Worm (Caenorhabditis elegans): Measurements from ENCODE around the gene hyls-1.

- TF ChIP-seq nhr-111 (GFP tag; optimal IDR thresholded peaks at IDR 0.05) (no peak), dmd-9 (GFP tag; IDR thresholded peaks at IDR 0.05) (no peak), R02D3.7 (tag; optimal IDR thresholded peaks at IDR 0.05) (no peak), unc-62 (GFP tag; optimal IDR thresholded peaks at IDR 0.05 in 1 of 2) (peak in 1 of 2 experiments; percentile 60), unc-62 (tag; optimal IDR thresholded peaks at IDR 0.05) (no peak)
These were observed 12.8 kb upstream of the hyls-1 start for ce11 chrV:7224353-7224752.
